Worm (Caenorhabditis elegans) whole organism, L2 larva: Measurements from ENCODE around the gene nhr-146.

Experiments used
- C34F6.9 ChIP-seq: fragments of 150-350 bp; optimal IDR thresholded peaks from 2 replicates; lab custom pipeline; 2014; ENCODE audit warnings: missing biosample characterization, missing genetic modification characterization
- F13H6.1 ChIP-seq: sonication (generic microtip); optimal IDR thresholded peaks from 2 replicates; lab custom pipeline; 2016; ENCODE audit warnings: missing genetic modification characterization, missing compliant biosample characterization
- R02D3.7 ChIP-seq: fragments of 150-350 bp; optimal IDR thresholded peaks from 2 replicates; lab custom pipeline; 2014; ENCODE audit warnings: missing biosample characterization, missing genetic modification characterization
- Y55F3AM.14 ChIP-seq: fragments of 200-800 bp; sonication (Bioruptor generic); optimal IDR thresholded peaks from 2 replicates; lab custom pipeline; 2018; ENCODE audit warnings: mild to moderate bottlenecking, missing genetic modification characterization, missing compliant biosample characterization
- ZK546.5 ChIP-seq: sonication (generic microtip); optimal IDR thresholded peaks from 2 replicates; lab custom pipeline; 2017; ENCODE audit warnings: missing biosample characterization, missing genetic modification characterization
- alr-1 ChIP-seq: fragments of 150-350 bp; optimal IDR thresholded peaks from 2 replicates; lab custom pipeline; 2014; ENCODE audit warnings: missing biosample characterization, missing genetic modification characterization
- aly-2 ChIP-seq: fragments of 150-350 bp; optimal IDR thresholded peaks from 2 replicates; lab custom pipeline; 2014; ENCODE audit warnings: missing biosample characterization, missing genetic modification characterization
- ama-1 ChIP-seq: fragments of 150-350 bp; optimal IDR thresholded peaks from 2 replicates; lab custom pipeline; 2018; ENCODE audit warnings: inconsistent platforms
- blmp-1 ChIP-seq: sonication (generic microtip); optimal IDR thresholded peaks from 2 replicates; lab custom pipeline; 2017; ENCODE audit warnings: missing genetic modification characterization, mild to moderate bottlenecking, missing compliant biosample characterization, antibody characterized with exemption, moderate library complexity; ENCODE audit not compliant: insufficient read depth
- ceh-16 ChIP-seq: fragments of 150-350 bp; optimal IDR thresholded peaks from 2 replicates; lab custom pipeline; 2014; ENCODE audit warnings: missing biosample characterization, missing genetic modification characterization
- ceh-82 ChIP-seq: fragments of 150-350 bp; optimal IDR thresholded peaks from 2 replicates; lab custom pipeline; 2014; ENCODE audit warnings: missing biosample characterization, missing genetic modification characterization
- crh-2 ChIP-seq: sonication (generic microtip); optimal IDR thresholded peaks from 2 replicates; lab custom pipeline; 2017; ENCODE audit warnings: missing biosample characterization, missing genetic modification characterization
- dmd-4 ChIP-seq: sonication (generic microtip); optimal IDR thresholded peaks from 2 replicates; lab custom pipeline; 2017; ENCODE audit warnings: missing biosample characterization, missing genetic modification characterization
- egl-27 ChIP-seq: sonication (generic microtip); optimal IDR thresholded peaks from 3 replicates; lab custom pipeline; 2017; ENCODE audit warnings: missing biosample characterization, missing genetic modification reagents, missing genetic modification characterization
- elt-1 ChIP-seq: fragments of 150-350 bp; optimal IDR thresholded peaks from 2 replicates; lab custom pipeline; 2014; ENCODE audit warnings: missing biosample characterization, missing genetic modification characterization
- elt-3 ChIP-seq: sonication (generic microtip); optimal IDR thresholded peaks from 2 replicates; lab custom pipeline; 2017; ENCODE audit warnings: missing biosample characterization, missing genetic modification characterization
- fos-1 ChIP-seq: fragments of 150-350 bp; optimal IDR thresholded peaks from 2 replicates; lab custom pipeline; 2014; ENCODE audit warnings: missing biosample characterization, missing genetic modification characterization
- gmeb-1 ChIP-seq: fragments of 150-350 bp; optimal IDR thresholded peaks from 2 replicates; lab custom pipeline; 2014; ENCODE audit warnings: missing biosample characterization, missing genetic modification characterization
- lin-11 ChIP-seq: fragments of 150-350 bp; sonication (generic microtip); optimal IDR thresholded peaks from 2 replicates; lab custom pipeline; 2014; ENCODE audit warnings: missing biosample characterization, missing genetic modification characterization, inconsistent platforms, mixed read lengths
- lin-13 ChIP-seq: fragments of 150-350 bp; optimal IDR thresholded peaks from 2 replicates; lab custom pipeline; 2014; ENCODE audit warnings: missing biosample characterization, missing genetic modification reagents, missing genetic modification characterization
- lin-39 ChIP-seq: fragments of 150-350 bp; optimal IDR thresholded peaks from 2 replicates; lab custom pipeline; 2014; ENCODE audit warnings: missing biosample characterization, missing genetic modification reagents, missing genetic modification characterization
- lsy-2 ChIP-seq, 2 experiments: fragments of 150-350 bp in 1 of 2; sonication (generic microtip) in 1 of 2; optimal IDR thresholded peaks; 2 replicates each; lab custom pipeline; 2014 to 2017; ENCODE audit warnings: missing biosample characterization in 2 of 2, missing genetic modification characterization in 2 of 2
- mab-5 ChIP-seq: fragments of 150-350 bp; optimal IDR thresholded peaks from 2 replicates; lab custom pipeline; 2014; ENCODE audit warnings: missing biosample characterization, missing genetic modification characterization
- mbf-1 ChIP-seq: sonication (generic microtip); optimal IDR thresholded peaks from 2 replicates; lab custom pipeline; 2017; ENCODE audit warnings: missing biosample characterization, missing genetic modification characterization
- mdl-1 ChIP-seq, 2 experiments: fragments of 150-350 bp in 1 of 2; sonication (generic microtip) in 1 of 2; optimal IDR thresholded peaks; 2 replicates each; lab custom pipeline; 2017; ENCODE audit warnings: missing biosample characterization in 2 of 2, missing genetic modification characterization in 2 of 2
- nhr-10 ChIP-seq: sonication (generic microtip); optimal IDR thresholded peaks from 2 replicates; lab custom pipeline; 2017; ENCODE audit warnings: missing biosample characterization, missing genetic modification characterization
- nhr-11 ChIP-seq: fragments of 150-350 bp; optimal IDR thresholded peaks from 2 replicates; lab custom pipeline; 2014; ENCODE audit warnings: missing biosample characterization, missing genetic modification characterization
- nhr-12 ChIP-seq: fragments of 150-350 bp; optimal IDR thresholded peaks from 2 replicates; lab custom pipeline; 2014; ENCODE audit warnings: missing biosample characterization, missing genetic modification characterization
- nhr-129 ChIP-seq: fragments of 150-350 bp; optimal IDR thresholded peaks from 2 replicates; lab custom pipeline; 2014; ENCODE audit warnings: missing biosample characterization, missing genetic modification characterization
- nhr-21 ChIP-seq: fragments of 150-350 bp; optimal IDR thresholded peaks from 2 replicates; lab custom pipeline; 2014; ENCODE audit warnings: missing biosample characterization, missing genetic modification characterization
- nhr-23 ChIP-seq: fragments of 150-350 bp; optimal IDR thresholded peaks from 2 replicates; lab custom pipeline; 2014; ENCODE audit warnings: missing biosample characterization, missing genetic modification reagents, missing genetic modification characterization
- nhr-237 ChIP-seq: fragments of 150-350 bp; optimal IDR thresholded peaks from 2 replicates; lab custom pipeline; 2014; ENCODE audit warnings: missing biosample characterization, missing genetic modification characterization
- nhr-25 ChIP-seq: fragments of 150-350 bp; sonication (generic microtip); optimal IDR thresholded peaks from 3 replicates; lab custom pipeline; 2014; ENCODE audit warnings: missing biosample characterization, missing genetic modification characterization
- nhr-6 ChIP-seq: fragments of 150-350 bp; optimal IDR thresholded peaks from 2 replicates; lab custom pipeline; 2014; ENCODE audit warnings: missing biosample characterization, missing genetic modification characterization
- nhr-77 ChIP-seq: fragments of 150-350 bp; optimal IDR thresholded peaks from 2 replicates; lab custom pipeline; 2014; ENCODE audit warnings: missing biosample characterization, missing genetic modification characterization
- peb-1 ChIP-seq: fragments of 150-350 bp; optimal IDR thresholded peaks from 2 replicates; lab custom pipeline; 2014; ENCODE audit warnings: missing biosample characterization, missing genetic modification characterization
- sem-4 ChIP-seq: fragments of 150-350 bp; optimal IDR thresholded peaks from 2 replicates; lab custom pipeline; 2014; ENCODE audit warnings: missing biosample characterization, missing genetic modification reagents, missing genetic modification characterization
- skn-1 ChIP-seq: sonication (generic microtip); optimal IDR thresholded peaks from 2 replicates; lab custom pipeline; 2017; ENCODE audit warnings: missing biosample characterization, missing genetic modification characterization
- sma-3 ChIP-seq: sonication (generic microtip); optimal IDR thresholded peaks from 2 replicates; lab custom pipeline; 2016; ENCODE audit warnings: missing genetic modification reagents, missing genetic modification characterization, missing compliant biosample characterization
- sma-9 ChIP-seq, 2 experiments: fragments of 150-350 bp in 1 of 2; sonication (generic microtip) in 1 of 2; optimal IDR thresholded peaks; 2 replicates each; lab custom pipeline; 2014 to 2016; ENCODE audit warnings: missing genetic modification characterization in 2 of 2, mild to moderate bottlenecking in 1 of 2, missing biosample characterization in 1 of 2, missing compliant biosample characterization in 1 of 2, missing genetic modification reagents in 1 of 2, moderate library complexity in 1 of 2
- snpc-4 ChIP-seq: fragments of 150-350 bp; optimal IDR thresholded peaks from 2 replicates; lab custom pipeline; 2014; ENCODE audit warnings: missing biosample characterization, missing genetic modification characterization
- unc-39 ChIP-seq: fragments of 150-350 bp; optimal IDR thresholded peaks from 2 replicates; lab custom pipeline; 2014; ENCODE audit warnings: missing biosample characterization, missing genetic modification characterization
- unc-55 ChIP-seq: fragments of 150-350 bp; sonication (generic microtip); optimal IDR thresholded peaks from 3 replicates; lab custom pipeline; 2014; ENCODE audit warnings: missing biosample characterization, missing genetic modification reagents, missing genetic modification characterization
- unc-62 ChIP-seq: fragments of 150-350 bp; optimal IDR thresholded peaks from 2 replicates; lab custom pipeline; 2014; ENCODE audit warnings: missing biosample characterization, missing genetic modification reagents, missing genetic modification characterization
- zag-1 ChIP-seq: fragments of 150-350 bp; optimal IDR thresholded peaks from 2 replicates; lab custom pipeline; 2014; ENCODE audit warnings: missing biosample characterization, missing genetic modification characterization
- ztf-1 ChIP-seq: fragments of 200-800 bp; sonication (Bioruptor generic); conservative IDR thresholded peaks from 2 replicates; pipeline ENCODE4 v1.3.6; 2022; ENCODE audit warnings: missing genetic modification characterization, missing compliant biosample characterization
- ztf-11 ChIP-seq: sonication (generic microtip); optimal IDR thresholded peaks from 2 replicates; lab custom pipeline; 2017; ENCODE audit warnings: missing biosample characterization, missing genetic modification characterization
- ztf-4 ChIP-seq: fragments of 150-350 bp; optimal IDR thresholded peaks from 2 replicates; lab custom pipeline; 2014; ENCODE audit warnings: missing biosample characterization, missing genetic modification characterization

The nhr-146 gene

ce11 chrIV:1659045-1659741 lies 32.6 kb downstream of the nhr-146 start, which contains the start of gene rps-28:
rps-28 (plus strand) TSS chrIV:1659691.
- peak; percentile 79 for TF ChIP-seq ama-1
- TF ChIP-seq R02D3.7 (tag; lab: Kevin White, UChicago): peak; percentile 41
- peak; percentile 97 for TF ChIP-seq sma-9 (GFP tag; optimal IDR thresholded peaks at IDR 0.05; lab: Kevin White, UChicago)
- no peak for TF ChIP-seq sma-9 (tag; optimal IDR thresholded peaks at IDR 0.05; lab: Kevin White, UChicago)
- TF ChIP-seq aly-2 (tag; lab: Kevin White, UChicago): no peak
- TF ChIP-seq mbf-1 (tag; lab: Kevin White, UChicago): no peak
- TF ChIP-seq dmd-4 (tag; lab: Kevin White, UChicago): no peak
- peak; percentile 73 for TF ChIP-seq nhr-77 (tag; lab: Kevin White, UChicago)
- no peak for TF ChIP-seq elt-3 (tag; lab: Kevin White, UChicago)
- TF ChIP-seq lin-11 (tag; lab: Kevin White, UChicago): peak; percentile 97
- peak; percentile 96 for TF ChIP-seq F13H6.1 (tag; lab: Kevin White, UChicago)
- TF ChIP-seq zag-1 (tag; lab: Kevin White, UChicago): peak; percentile 96
- TF ChIP-seq ztf-1 (GFP tag; lab: Robert Waterston, UW): no peak
- peak; percentile 88 for TF ChIP-seq blmp-1
- TF ChIP-seq nhr-21 (tag; lab: Kevin White, UChicago): peak; percentile 94
- TF ChIP-seq nhr-129 (tag; lab: Kevin White, UChicago): peak; percentile 98
- TF ChIP-seq fos-1: peak; percentile 97
- peak; percentile 95 for TF ChIP-seq ztf-4 (tag; lab: Kevin White, UChicago)
- TF ChIP-seq C34F6.9 (tag; lab: Kevin White, UChicago): peak; percentile 99
- peak; percentile 99 for TF ChIP-seq sma-3 (GFP tag; lab: Kevin White, UChicago)
- TF ChIP-seq unc-62 (GFP tag; lab: Kevin White, UChicago): no peak
- TF ChIP-seq peb-1 (tag; lab: Kevin White, UChicago): no peak
- peak; percentile 81 for TF ChIP-seq nhr-237 (tag; lab: Kevin White, UChicago)
- TF ChIP-seq mab-5 (tag; lab: Kevin White, UChicago): peak; percentile 96
- TF ChIP-seq egl-27 (tag; lab: Kevin White, UChicago): peak; percentile 94
- peak; percentile 58 for TF ChIP-seq skn-1
- peak; percentile 90 for TF ChIP-seq ceh-82
- TF ChIP-seq crh-2 (tag; lab: Kevin White, UChicago): peak; percentile 98
- TF ChIP-seq ZK546.5: peak; percentile 79
- TF ChIP-seq nhr-11: peak; percentile 58
- peak; percentile 89 for TF ChIP-seq snpc-4 (tag; lab: Kevin White, UChicago)
- TF ChIP-seq nhr-23 (tag; lab: Kevin White, UChicago): no peak
- TF ChIP-seq ceh-16 (tag; lab: Kevin White, UChicago): peak; percentile 77
- peak; percentile 45 for TF ChIP-seq lin-39 (tag; lab: Kevin White, UChicago)
- TF ChIP-seq nhr-25 (tag; lab: Kevin White, UChicago): peak; percentile 97
- peak; percentile 93 for TF ChIP-seq gmeb-1
- TF ChIP-seq nhr-12: no peak
- TF ChIP-seq lin-13 (GFP tag; lab: Kevin White, UChicago): peak; percentile 98
- peak; percentile 89 to 96 for TF ChIP-seq lsy-2 (tag; optimal IDR thresholded peaks at IDR 0.05; lab: Kevin White, UChicago)
- peak; percentile 64 for TF ChIP-seq Y55F3AM.14 (GFP tag; lab: Kevin White, UChicago)
- no peak for TF ChIP-seq elt-1
- TF ChIP-seq ztf-11 (tag; lab: Kevin White, UChicago): peak; percentile 57
- TF ChIP-seq nhr-10 (tag; lab: Kevin White, UChicago): peak; percentile 52
- peak; percentile 95 for TF ChIP-seq sem-4 (tag; lab: Kevin White, UChicago)
- peak; percentile 90 for TF ChIP-seq nhr-6 (tag; lab: Kevin White, UChicago)
- TF ChIP-seq mdl-1 (tag; optimal IDR thresholded peaks at IDR 0.05; lab: Kevin White, UChicago): peak in 1 of 2 experiments; percentile 83
- peak; percentile 99 for TF ChIP-seq unc-55 (GFP tag; lab: Kevin White, UChicago)
- peak; percentile 58 for TF ChIP-seq unc-39
- no peak for TF ChIP-seq alr-1
